Worm (Caenorhabditis elegans) whole organism, L2 larva: ENCODE data around the gene C56C10.6.
A peak's percentile ranks its signal among the peaks of the same experiment; 100 is the strongest.

ENCODE experiments used
- F13H6.1 ChIP-seq: sonication (generic microtip); optimal IDR thresholded peaks from 2 replicates; lab custom pipeline; 2016; ENCODE audit warnings: missing genetic modification characterization, missing compliant biosample characterization
- R02D3.7 ChIP-seq: fragments of 150-350 bp; optimal IDR thresholded peaks from 2 replicates; lab custom pipeline; 2014; ENCODE audit warnings: missing biosample characterization, missing genetic modification characterization
- lin-13 ChIP-seq: fragments of 150-350 bp; optimal IDR thresholded peaks from 2 replicates; lab custom pipeline; 2014; ENCODE audit warnings: missing biosample characterization, missing genetic modification reagents, missing genetic modification characterization
- mab-5 ChIP-seq: fragments of 150-350 bp; optimal IDR thresholded peaks from 2 replicates; lab custom pipeline; 2014; ENCODE audit warnings: missing biosample characterization, missing genetic modification characterization
- nhr-21 ChIP-seq: fragments of 150-350 bp; optimal IDR thresholded peaks from 2 replicates; lab custom pipeline; 2014; ENCODE audit warnings: missing biosample characterization, missing genetic modification characterization
- unc-62 ChIP-seq: fragments of 150-350 bp; optimal IDR thresholded peaks from 2 replicates; lab custom pipeline; 2014; ENCODE audit warnings: missing biosample characterization, missing genetic modification reagents, missing genetic modification characterization
- ztf-11 ChIP-seq: sonication (generic microtip); optimal IDR thresholded peaks from 2 replicates; lab custom pipeline; 2017; ENCODE audit warnings: missing biosample characterization, missing genetic modification characterization

ce11 chrII:6612544-6612943, 31.4 kb upstream of the C56C10.6 start:
- TF ChIP-seq mab-5 (tag; lab: Kevin White, UChicago) (no peak), lin-13 (GFP tag; lab: Kevin White, UChicago) (no peak), F13H6.1 (tag; lab: Kevin White, UChicago) (peak; percentile 3), R02D3.7 (tag; lab: Kevin White, UChicago) (no peak), ztf-11 (tag; lab: Kevin White, UChicago) (no peak), unc-62 (GFP tag; lab: Kevin White, UChicago) (no peak), nhr-21 (tag; lab: Kevin White, UChicago) (no peak)
